Fruit fly (Drosophila melanogaster) whole organism, pupa: Measurements from ENCODE around the gene CG17650.

Experiments used
- CG10348 ChIP-seq: fragments of 200-800 bp; sonication (Bioruptor generic); IDR thresholded peaks from 2 replicates; pipeline ENCODE4 v1.3.6; 2022; ENCODE audit warnings: missing biosample characterization, missing genetic modification characterization
- CG12605 ChIP-seq: fragments of 200-800 bp; sonication (Bioruptor generic); IDR thresholded peaks from 2 replicates; pipeline ENCODE4 v1.3.6; 2022; ENCODE audit warnings: missing biosample characterization, missing genetic modification characterization
- CG13204 ChIP-seq: fragments of 200-800 bp; sonication (Bioruptor generic); optimal IDR thresholded peaks from 2 replicates; lab custom pipeline; 2018; ENCODE audit warnings: missing biosample characterization, mild to moderate bottlenecking, missing genetic modification characterization, moderate library complexity
- CG14655 ChIP-seq: fragments of 200-800 bp; sonication (Bioruptor generic); optimal IDR thresholded peaks from 3 replicates; lab custom pipeline; 2017; ENCODE audit warnings: mild to moderate bottlenecking, missing biosample characterization, missing genetic modification reagents, missing genetic modification characterization
- CG15710 ChIP-seq: fragments of 200-800 bp; sonication (Bioruptor generic); optimal IDR thresholded peaks from 2 replicates; lab custom pipeline; 2018; ENCODE audit warnings: missing biosample characterization, mild to moderate bottlenecking, missing genetic modification characterization, moderate library complexity
- CG17806 ChIP-seq: fragments of 200-800 bp; sonication (Bioruptor generic); optimal IDR thresholded peaks from 2 replicates; lab custom pipeline; 2018; ENCODE audit warnings: missing biosample characterization, mild to moderate bottlenecking, missing genetic modification characterization, moderate library complexity
- CG32121 ChIP-seq: fragments of 200-800 bp; sonication (Bioruptor generic); IDR thresholded peaks from 2 replicates; pipeline ENCODE4 v1.3.6; 2022; ENCODE audit warnings: missing biosample characterization, missing genetic modification characterization
- CG34367 ChIP-seq: fragments of 200-800 bp; sonication (Bioruptor generic); optimal IDR thresholded peaks from 2 replicates; lab custom pipeline; 2018; ENCODE audit warnings: missing biosample characterization, mild to moderate bottlenecking, missing genetic modification characterization
- CG4496 ChIP-seq: fragments of 200-800 bp; sonication (Bioruptor generic); IDR thresholded peaks from 3 replicates; pipeline ENCODE4 v1.3.6; 2022; ENCODE audit warnings: missing biosample characterization, missing genetic modification characterization
- CG8159 ChIP-seq: fragments of 200-800 bp; sonication (Bioruptor generic); optimal IDR thresholded peaks from 3 replicates; lab custom pipeline; 2018; ENCODE audit warnings: missing biosample characterization, mild to moderate bottlenecking, missing genetic modification characterization, moderate library complexity
- CG8301 ChIP-seq: fragments of 200-800 bp; sonication (Bioruptor generic); optimal IDR thresholded peaks from 2 replicates; lab custom pipeline; 2018; ENCODE audit warnings: missing biosample characterization, mild to moderate bottlenecking, missing genetic modification characterization
- CG9948 ChIP-seq: fragments of 200-800 bp; sonication (Bioruptor generic); optimal IDR thresholded peaks from 2 replicates; lab custom pipeline; 2018; ENCODE audit warnings: missing biosample characterization, mild to moderate bottlenecking, missing genetic modification characterization, moderate library complexity
- D1 ChIP-seq: fragments of 200-800 bp; sonication (Bioruptor generic); optimal IDR thresholded peaks from 2 replicates; lab custom pipeline; 2018; ENCODE audit warnings: missing biosample characterization, mild to moderate bottlenecking, missing genetic modification characterization, moderate library complexity
- EcR ChIP-seq: fragments of 200-800 bp; sonication (Bioruptor generic); optimal IDR thresholded peaks from 3 replicates; lab custom pipeline; 2019; ENCODE audit warnings: missing biosample characterization, missing genetic modification characterization, mild to moderate bottlenecking, moderate library complexity, missing genetic modification reagents
- Ets98B ChIP-seq: fragments of 200-800 bp; sonication (Bioruptor generic); IDR thresholded peaks from 2 replicates; pipeline ENCODE4 v1.3.6; 2022; ENCODE audit warnings: missing biosample characterization, missing genetic modification characterization
- Pif1A ChIP-seq: fragments of 200-800 bp; sonication (Bioruptor generic); optimal IDR thresholded peaks from 3 replicates; lab custom pipeline; 2016; ENCODE audit warnings: missing biosample characterization, missing genetic modification characterization
- Pif1B ChIP-seq: fragments of 200-800 bp; sonication (Bioruptor generic); optimal IDR thresholded peaks from 3 replicates; lab custom pipeline; 2016; ENCODE audit warnings: missing biosample characterization, missing genetic modification characterization
- Snoo ChIP-seq: fragments of 200-800 bp; sonication (Bioruptor generic); optimal IDR thresholded peaks from 3 replicates; lab custom pipeline; 2017; ENCODE audit warnings: missing biosample characterization, mild to moderate bottlenecking, missing genetic modification characterization, inconsistent platforms
- fd96Ca ChIP-seq: fragments of 200-800 bp; sonication (Bioruptor generic); IDR thresholded peaks from 3 replicates; pipeline ENCODE4 v1.3.6; 2022; ENCODE audit warnings: missing biosample characterization, missing genetic modification characterization
- gl ChIP-seq: fragments of 200-800 bp; sonication (Bioruptor generic); optimal IDR thresholded peaks from 2 replicates; lab custom pipeline; 2018; ENCODE audit warnings: missing biosample characterization, mild to moderate bottlenecking, missing genetic modification characterization
- rn ChIP-seq: fragments of 200-800 bp; sonication (Bioruptor generic); IDR thresholded peaks from 2 replicates; pipeline ENCODE4 v1.3.6; 2022; ENCODE audit warnings: missing biosample characterization, missing genetic modification characterization

Gene CG17650

dm6 chr2L:1724592-1724940, 34.3 kb downstream of the CG17650 start:
- no peak for TF ChIP-seq rn (GFP tag; lab: Robert Waterston, UW)
- TF ChIP-seq CG8159 (tag; lab: Kevin White, UChicago): peak; percentile 23
- TF ChIP-seq CG9948 (tag; lab: Kevin White, UChicago): no peak
- TF ChIP-seq CG34367 (tag; lab: Kevin White, UChicago): no peak

dm6 chr2L:1723937-1724591, 34.8 kb downstream of the CG17650 start, which contains the start of gene Rim2:
Gene Rim2 (minus strand): TSS chr2L:1724388.
- TF ChIP-seq Ets98B (GFP tag; lab: Robert Waterston, UW) (peak; percentile 23; the same call in 1 of the 2 replicates), CG12605 (GFP tag; lab: Robert Waterston, UW) (peak; percentile 33; the same call in 1 of the 2 replicates), CG8159 (tag; lab: Kevin White, UChicago) (peak; percentile 100), Pif1A (GFP tag; lab: Kevin White, UChicago) (no peak), Pif1B (GFP tag; lab: Kevin White, UChicago) (no peak), CG34367 (tag; lab: Kevin White, UChicago) (no peak), CG13204 (no peak), CG32121 (GFP tag; lab: Robert Waterston, UW) (peak; percentile 24; the same call in 1 of the 2 replicates)

- TF ChIP-seq D1 (tag; lab: Kevin White, UChicago): no peak
- no peak for TF ChIP-seq rn (GFP tag; lab: Robert Waterston, UW)
- TF ChIP-seq EcR: peak; percentile 79
- no peak for TF ChIP-seq CG17806 (tag; lab: Kevin White, UChicago)
- peak; percentile 5 for TF ChIP-seq CG15710
- TF ChIP-seq Pif1B (GFP tag; lab: Kevin White, UChicago): peak; percentile 2
- TF ChIP-seq CG10348 (GFP tag; lab: Robert Waterston, UW): no peak
- no peak for TF ChIP-seq CG34367 (tag; lab: Kevin White, UChicago)
- no peak for TF ChIP-seq CG8159 (tag; lab: Kevin White, UChicago)
- TF ChIP-seq CG4496 (GFP tag; lab: Robert Waterston, UW): peak; percentile 49; the same call in 1 of the 3 replicates
- no peak for TF ChIP-seq CG32121 (GFP tag; lab: Robert Waterston, UW)
- peak; percentile 8 for TF ChIP-seq CG8301 (tag; lab: Kevin White, UChicago)
- no peak for TF ChIP-seq CG12605 (GFP tag; lab: Robert Waterston, UW)
- TF ChIP-seq gl (tag; lab: Kevin White, UChicago): peak; percentile 35
- TF ChIP-seq Snoo (tag; lab: Kevin White, UChicago): peak; percentile 17
- TF ChIP-seq CG14655 (GFP tag; lab: Kevin White, UChicago): peak; percentile 11
- TF ChIP-seq CG9948 (tag; lab: Kevin White, UChicago): no peak
- no peak for TF ChIP-seq CG13204
- no peak for TF ChIP-seq Ets98B (GFP tag; lab: Robert Waterston, UW)
- peak; percentile 23 for TF ChIP-seq Pif1A (GFP tag; lab: Kevin White, UChicago)
- peak; percentile 10; the same call in 1 of the 3 replicates for TF ChIP-seq fd96Ca
Observed at dm6 chr2L:1723135-1723936, 35.6 kb downstream of the CG17650 start.

dm6 chr2L:1722260-1722659, 36.6 kb downstream of the CG17650 start:
- 0 out of 3 replicates have a peak, but pooled peaks have one; percentile 8 for TF ChIP-seq CG4496 (GFP tag; lab: Robert Waterston, UW)
- TF ChIP-seq Snoo (tag; lab: Kevin White, UChicago): no peak
- TF ChIP-seq CG32121 (GFP tag; lab: Robert Waterston, UW): no peak
- no peak for TF ChIP-seq EcR
- no peak for TF ChIP-seq D1 (tag; lab: Kevin White, UChicago)

dm6 chr2L:1720846-1721506, 37.9 kb downstream of the CG17650 start:
- TF ChIP-seq EcR (peak; percentile 20), CG14655 (GFP tag; lab: Kevin White, UChicago) (no peak), CG32121 (GFP tag; lab: Robert Waterston, UW) (no peak)

- TF ChIP-seq D1 (tag; lab: Kevin White, UChicago): no peak
- peak; percentile 16 for TF ChIP-seq EcR
- TF ChIP-seq CG15710: no peak
- no peak for TF ChIP-seq Pif1B (GFP tag; lab: Kevin White, UChicago)
Observed at dm6 chr2L:1719971-1720370, 38.9 kb downstream of the CG17650 start.
